Fruit fly (Drosophila melanogaster) whole organism, embryonic: ENCODE results near the gene CG32074.

Experiments used
- ATbp ChIP-seq: fragments of 200-800 bp; sonication (Bioruptor generic); optimal IDR thresholded peaks from 2 replicates; lab custom pipeline; 2017; ENCODE audit warnings: missing biosample characterization, mild to moderate bottlenecking, missing genetic modification characterization, missing genetic modification reagents
- B-H2 ChIP-seq: fragments of 200-800 bp; sonication (Bioruptor generic); optimal IDR thresholded peaks from 2 replicates; lab custom pipeline; 2018; ENCODE audit warnings: missing biosample characterization, mild to moderate bottlenecking, missing genetic modification characterization
- Blimp-1 ChIP-seq: fragments of 200-800 bp; sonication (Bioruptor generic); optimal IDR thresholded peaks from 3 replicates; lab custom pipeline; 2018; ENCODE audit warnings: missing biosample characterization, missing genetic modification characterization, mild to moderate bottlenecking, moderate library complexity, missing genetic modification reagents
- CG10431 ChIP-seq: fragments of 200-800 bp; sonication (Bioruptor generic); optimal IDR thresholded peaks from 3 replicates; lab custom pipeline; 2018; ENCODE audit warnings: missing biosample characterization, mild to moderate bottlenecking, missing genetic modification characterization
- CG10979 ChIP-seq: fragments of 200-800 bp; sonication (Bioruptor generic); optimal IDR thresholded peaks from 2 replicates; lab custom pipeline; 2018; ENCODE audit warnings: missing biosample characterization, mild to moderate bottlenecking, missing genetic modification characterization, moderate library complexity
- CG11695 ChIP-seq: fragments of 200-800 bp; sonication (Bioruptor generic); IDR thresholded peaks from 3 replicates; pipeline ENCODE4 v1.3.6; 2022; ENCODE audit warnings: missing biosample characterization, missing genetic modification characterization
- CG12071 ChIP-seq: fragments of 200-800 bp; sonication (Bioruptor generic); optimal IDR thresholded peaks from 3 replicates; lab custom pipeline; 2018; ENCODE audit warnings: missing biosample characterization, mild to moderate bottlenecking, missing genetic modification characterization
- CG13287 ChIP-seq: fragments of 200-800 bp; sonication (Bioruptor generic); IDR thresholded peaks from 2 replicates; pipeline ENCODE4 v1.3.6; 2022; ENCODE audit warnings: missing biosample characterization, missing genetic modification characterization; ENCODE audit not compliant: partially characterized antibody
- CG14014 ChIP-seq: fragments of 200-800 bp; sonication (Bioruptor generic); IDR thresholded peaks from 2 replicates; pipeline ENCODE4 v1.3.6; 2022; ENCODE audit warnings: missing biosample characterization, missing genetic modification characterization
- CG15011 ChIP-seq: fragments of 200-800 bp; sonication (Bioruptor generic); optimal IDR thresholded peaks from 3 replicates; lab custom pipeline; 2018; ENCODE audit warnings: missing biosample characterization, mild to moderate bottlenecking, missing genetic modification characterization
- CG15479 ChIP-seq: fragments of 200-800 bp; sonication (Bioruptor generic); optimal IDR thresholded peaks from 3 replicates; lab custom pipeline; 2019; ENCODE audit warnings: missing biosample characterization, mild to moderate bottlenecking, missing genetic modification characterization, moderate library complexity
- CG15696 ChIP-seq: fragments of 200-800 bp; sonication (Bioruptor generic); optimal IDR thresholded peaks from 2 replicates; lab custom pipeline; 2019; ENCODE audit warnings: missing biosample characterization, mild to moderate bottlenecking, missing genetic modification characterization, moderate library complexity
- CG17568 ChIP-seq: fragments of 200-800 bp; sonication (Bioruptor generic); optimal IDR thresholded peaks from 2 replicates; lab custom pipeline; 2018; ENCODE audit warnings: missing biosample characterization, mild to moderate bottlenecking, missing genetic modification characterization, moderate library complexity
- CG17829 ChIP-seq: fragments of 200-800 bp; optimal IDR thresholded peaks from 2 replicates; lab custom pipeline; 2019; ENCODE audit warnings: missing biosample characterization, mild to moderate bottlenecking, missing genetic modification characterization, moderate library complexity
- CG1792 ChIP-seq: fragments of 200-800 bp; sonication (Bioruptor generic); optimal IDR thresholded peaks from 2 replicates; lab custom pipeline; 2016; ENCODE audit warnings: missing biosample characterization, missing genetic modification characterization
- CG2199 ChIP-seq: fragments of 200-800 bp; sonication (Bioruptor generic); IDR thresholded peaks from 3 replicates; pipeline ENCODE4 v1.3.6; 2022; ENCODE audit warnings: missing biosample characterization, missing genetic modification characterization
- CG30431 ChIP-seq: fragments of 200-800 bp; sonication (Bioruptor generic); optimal IDR thresholded peaks from 2 replicates; lab custom pipeline; 2017; ENCODE audit warnings: missing biosample characterization, missing genetic modification characterization
- CG6272 ChIP-seq: fragments of 200-800 bp; sonication (Bioruptor generic); IDR thresholded peaks from 2 replicates; pipeline ENCODE4 v1.3.6; 2022; ENCODE audit warnings: missing biosample characterization, missing genetic modification characterization
- CG6813 ChIP-seq: fragments of 200-800 bp; sonication (Bioruptor generic); optimal IDR thresholded peaks from 2 replicates; lab custom pipeline; 2017; ENCODE audit warnings: missing biosample characterization, missing genetic modification characterization, mild to moderate bottlenecking, moderate library complexity, missing genetic modification reagents
- CG7786 ChIP-seq: fragments of 200-800 bp; sonication (Bioruptor generic); optimal IDR thresholded peaks from 2 replicates; lab custom pipeline; 2016; ENCODE audit warnings: missing biosample characterization, missing genetic modification characterization
- CG7963 ChIP-seq: fragments of 200-800 bp; sonication (Bioruptor generic); IDR thresholded peaks from 3 replicates; pipeline ENCODE4 v1.3.6; 2022; ENCODE audit warnings: missing biosample characterization, missing genetic modification characterization; ENCODE audit not compliant: partially characterized antibody
- CG9932 ChIP-seq: fragments of 200-800 bp; sonication (Bioruptor generic); IDR thresholded peaks from 2 replicates; pipeline ENCODE4 v1.3.6; 2022; ENCODE audit warnings: missing biosample characterization, missing genetic modification characterization
- Dbx ChIP-seq: fragments of 200-800 bp; sonication (Bioruptor generic); IDR thresholded peaks from 3 replicates; pipeline ENCODE4 v1.3.6; 2022; ENCODE audit warnings: missing biosample characterization, missing genetic modification characterization
- Dll ChIP-seq: fragments of 200-800 bp; sonication (Bioruptor generic); IDR thresholded peaks from 4 replicates; pipeline ENCODE4 v1.3.6; 2022; ENCODE audit warnings: missing biosample characterization, missing genetic modification characterization; ENCODE audit not compliant: partially characterized antibody
- Elba2 ChIP-seq: fragments of 200-800 bp; sonication (Bioruptor generic); optimal IDR thresholded peaks from 3 replicates; lab custom pipeline; 2016; ENCODE audit warnings: missing biosample characterization, missing genetic modification characterization
- Fer1 ChIP-seq: fragments of 200-800 bp; sonication (Bioruptor generic); optimal IDR thresholded peaks from 2 replicates; lab custom pipeline; 2017; ENCODE audit warnings: missing biosample characterization, mild to moderate bottlenecking, missing genetic modification characterization
- Fer3 ChIP-seq: fragments of 200-800 bp; sonication (Bioruptor generic); optimal IDR thresholded peaks from 2 replicates; lab custom pipeline; 2018; ENCODE audit warnings: missing biosample characterization, mild to moderate bottlenecking, missing genetic modification characterization, moderate library complexity
- H15 ChIP-seq: fragments of 200-800 bp; sonication (Bioruptor generic); IDR thresholded peaks from 3 replicates; pipeline ENCODE4 v1.3.6; 2022; ENCODE audit warnings: missing biosample characterization, missing genetic modification characterization
- HLH4C ChIP-seq: fragments of 200-800 bp; sonication (Bioruptor generic); IDR thresholded peaks from 3 replicates; pipeline ENCODE4 v1.3.6; 2022; ENCODE audit warnings: missing biosample characterization, missing genetic modification characterization; ENCODE audit not compliant: partially characterized antibody
- Hand ChIP-seq: fragments of 200-800 bp; sonication (Bioruptor generic); optimal IDR thresholded peaks from 2 replicates; lab custom pipeline; 2017; ENCODE audit warnings: mild to moderate bottlenecking, missing biosample characterization, missing genetic modification reagents, missing genetic modification characterization
- HmgZ ChIP-seq: fragments of 200-800 bp; sonication (Bioruptor generic); optimal IDR thresholded peaks from 2 replicates; lab custom pipeline; 2018; ENCODE audit warnings: missing biosample characterization, mild to moderate bottlenecking, missing genetic modification characterization
- Mad ChIP-seq: fragments of 200-800 bp; sonication (Bioruptor generic); optimal IDR thresholded peaks from 2 replicates; lab custom pipeline; 2016; ENCODE audit warnings: missing biosample characterization, missing genetic modification characterization
- Med ChIP-seq: fragments of 200-800 bp; sonication (Bioruptor generic); peaks from one replicate; lab custom pipeline; 2016; ENCODE audit warnings: missing biosample characterization, missing genetic modification characterization, mild to moderate bottlenecking, inconsistent platforms, moderate library complexity
- Meics ChIP-seq: fragments of 200-800 bp; sonication (Bioruptor generic); optimal IDR thresholded peaks from 2 replicates; lab custom pipeline; 2017; ENCODE audit warnings: missing biosample characterization, mild to moderate bottlenecking, missing genetic modification characterization
- Oaz ChIP-seq: fragments of 200-800 bp; sonication (Bioruptor generic); IDR thresholded peaks from 2 replicates; pipeline ENCODE4 v1.3.6; 2022; ENCODE audit warnings: missing biosample characterization, missing genetic modification characterization
- PHDP ChIP-seq: fragments of 200-800 bp; sonication (Bioruptor generic); optimal IDR thresholded peaks from 3 replicates; lab custom pipeline; 2018; ENCODE audit warnings: missing biosample characterization, mild to moderate bottlenecking, missing genetic modification characterization, moderate library complexity
- TFAM ChIP-seq: fragments of 200-800 bp; sonication (Bioruptor generic); optimal IDR thresholded peaks from 2 replicates; lab custom pipeline; 2017; ENCODE audit warnings: missing biosample characterization, missing genetic modification characterization, inconsistent platforms
- Trl ChIP-seq, 3 experiments: fragments of >200 bp in 2 of 3; fragments of 200-800 bp in 1 of 3; sonication (Bioruptor generic) in 1 of 3; optimal IDR thresholded peaks; 2 replicates in 1 of 3; 3 replicates in 2 of 3; lab custom pipeline; 2016 to 2017; ENCODE audit warnings: missing biosample characterization in 1 of 3, missing genetic modification characterization in 1 of 3
- abd-A ChIP-seq: fragments of 200-800 bp; sonication (Bioruptor generic); optimal IDR thresholded peaks from 3 replicates; lab custom pipeline; 2019; ENCODE audit warnings: missing biosample characterization, mild to moderate bottlenecking, missing genetic modification characterization, moderate library complexity
- ac ChIP-seq: fragments of 200-800 bp; sonication (Bioruptor generic); optimal IDR thresholded peaks from 3 replicates; lab custom pipeline; 2017; ENCODE audit warnings: missing biosample characterization, mild to moderate bottlenecking, missing genetic modification characterization
- ap ChIP-seq: fragments of 200-800 bp; sonication (Bioruptor generic); IDR thresholded peaks from 2 replicates; pipeline ENCODE4 v1.3.6; 2022; ENCODE audit warnings: missing biosample characterization, missing genetic modification characterization
- ara ChIP-seq: fragments of 200-800 bp; sonication (Bioruptor generic); IDR thresholded peaks from 2 replicates; pipeline ENCODE4 v1.3.6; 2022; ENCODE audit warnings: missing biosample characterization, missing genetic modification characterization
- caup ChIP-seq: fragments of 200-800 bp; sonication (Bioruptor generic); optimal IDR thresholded peaks from 3 replicates; lab custom pipeline; 2017; ENCODE audit warnings: missing biosample characterization, mild to moderate bottlenecking, missing genetic modification characterization, moderate library complexity; ENCODE audit not compliant: severe bottlenecking
- ewg ChIP-seq: fragments of 200-800 bp; sonication (Bioruptor generic); optimal IDR thresholded peaks from 3 replicates; lab custom pipeline; 2017; ENCODE audit warnings: mild to moderate bottlenecking, missing biosample characterization, missing genetic modification reagents, missing genetic modification characterization
- odd ChIP-seq: fragments of 200-800 bp; sonication (Bioruptor generic); optimal IDR thresholded peaks from 2 replicates; lab custom pipeline; 2017; ENCODE audit warnings: missing biosample characterization, mild to moderate bottlenecking, missing genetic modification characterization
- onecut ChIP-seq: fragments of 200-800 bp; sonication (Bioruptor generic); IDR thresholded peaks from 2 replicates; pipeline ENCODE4 v1.3.6; 2022; ENCODE audit warnings: missing biosample characterization, missing genetic modification characterization
- sima ChIP-seq: fragments of 200-800 bp; sonication (Bioruptor generic); optimal IDR thresholded peaks from 2 replicates; lab custom pipeline; 2016; ENCODE audit warnings: missing biosample characterization, missing genetic modification characterization

Gene CG32074

dm6 chr3L:11120419-11120958 lies 11.6 kb downstream of the CG32074 start, which contains the start of the genes FoxK and mRpL2 (continued):
- TF ChIP-seq onecut (peak; percentile 25; the same call in 1 of the 2 replicates), sima (GFP tag; lab: Kevin White, UChicago) (no peak), CG17829 (tag; lab: Kevin White, UChicago) (peak; percentile 25), Meics (no peak), Fer3 (tag; lab: Kevin White, UChicago) (no peak), CG10431 (GFP tag; lab: Kevin White, UChicago) (no peak), CG7786 (GFP tag; lab: Kevin White, UChicago) (no peak), CG30431 (GFP tag; lab: Kevin White, UChicago) (no peak), CG15479 (GFP tag; lab: Kevin White, UChicago) (no peak), TFAM (no peak), Oaz (GFP tag; lab: Robert Waterston, UW) (no peak)

- TF ChIP-seq Fer1: peak; percentile 80
- TF ChIP-seq Mad (GFP tag; lab: Kevin White, UChicago): peak; percentile 11
- peak; percentile 48 for TF ChIP-seq HmgZ (tag; lab: Kevin White, UChicago)
- peak; percentile 50 for TF ChIP-seq Meics
- TF ChIP-seq caup (GFP tag; lab: Kevin White, UChicago): peak; percentile 70
- TF ChIP-seq CG12071 (GFP tag; lab: Kevin White, UChicago): peak; percentile 68
- no peak for TF ChIP-seq ap (GFP tag; lab: Robert Waterston, UW)
- TF ChIP-seq ara: no peak
- TF ChIP-seq odd: peak; percentile 47
- TF ChIP-seq B-H2 (GFP tag; lab: Kevin White, UChicago): peak; percentile 54
- TF ChIP-seq PHDP (tag; lab: Kevin White, UChicago): peak; percentile 53
- TF ChIP-seq CG13287 (GFP tag; lab: Robert Waterston, UW): no peak
- TF ChIP-seq ATbp (GFP tag; lab: Kevin White, UChicago): peak; percentile 66
- peak; percentile 64 for TF ChIP-seq ewg (GFP tag; lab: Kevin White, UChicago)
- no peak for TF ChIP-seq Blimp-1
- TF ChIP-seq CG1792 (GFP tag; lab: Kevin White, UChicago): no peak
- TF ChIP-seq HLH4C (GFP tag; lab: Robert Waterston, UW): no peak
- TF ChIP-seq CG11695: 0 out of 3 replicates have a peak, but pooled peaks have one; percentile 14
- TF ChIP-seq CG10979: no peak
- peak; percentile 71 for TF ChIP-seq CG6813 (GFP tag; lab: Kevin White, UChicago)
- TF ChIP-seq CG6272 (GFP tag; lab: Robert Waterston, UW): no peak
- TF ChIP-seq abd-A (tag; lab: Kevin White, UChicago): peak; percentile 96
- peak; percentile 26 for TF ChIP-seq CG15696 (tag; lab: Kevin White, UChicago)
- TF ChIP-seq CG15011 (GFP tag; lab: Kevin White, UChicago): peak; percentile 48
- TF ChIP-seq Elba2 (GFP tag; lab: Kevin White, UChicago): peak; percentile 51
- TF ChIP-seq Hand (GFP tag; lab: Kevin White, UChicago): no peak
- TF ChIP-seq Med (GFP tag; lab: Kevin White, UChicago): peak; percentile 64
- 0 out of 2 replicates have a peak, but pooled peaks have one; percentile 6 for TF ChIP-seq CG9932 (GFP tag; lab: Robert Waterston, UW)
- no peak for TF ChIP-seq CG7963 (GFP tag; lab: Robert Waterston, UW)
- no peak for TF ChIP-seq CG2199 (GFP tag; lab: Robert Waterston, UW)
- TF ChIP-seq H15 (GFP tag; lab: Robert Waterston, UW): no peak
- peak in 1 of 2 experiments; percentile 68 for TF ChIP-seq Trl (optimal IDR thresholded peaks at IDR 0.05; lab: Kevin White, UChicago)
- TF ChIP-seq Trl (GFP tag; optimal IDR thresholded peaks at IDR 0.05; lab: Kevin White, UChicago): no peak
- no peak for TF ChIP-seq CG14014 (GFP tag; lab: Robert Waterston, UW)
- peak; percentile 49 for TF ChIP-seq ac
- no peak for TF ChIP-seq Dll
- 0 out of 3 replicates have a peak, but pooled peaks have one; percentile 17 for TF ChIP-seq Dbx
- TF ChIP-seq CG17568 (GFP tag; lab: Kevin White, UChicago): peak; percentile 22
Measured at dm6 chr3L:11119901-11120418, 12.2 kb downstream of the CG32074 start.
